Fruit fly (Drosophila melanogaster) whole organism, embryonic: ENCODE data around the gene Pxn.

Experiments used
- Abd-B ChIP-seq: fragments of 200-800 bp; sonication (Bioruptor generic); optimal IDR thresholded peaks from 2 replicates; lab custom pipeline; 2018; ENCODE audit warnings: missing biosample characterization, mild to moderate bottlenecking, missing genetic modification characterization, moderate library complexity
- Ada2b ChIP-seq: fragments of 200-800 bp; sonication (Bioruptor generic); IDR thresholded peaks from 2 replicates; pipeline ENCODE4 v1.3.6; 2022; ENCODE audit warnings: missing biosample characterization, missing genetic modification characterization
- Atf-2 ChIP-seq: fragments of 200-800 bp; sonication (Bioruptor generic); optimal IDR thresholded peaks from 2 replicates; lab custom pipeline; 2016; ENCODE audit warnings: missing biosample characterization, missing genetic modification characterization
- C15 ChIP-seq: fragments of 200-800 bp; sonication (Bioruptor generic); IDR thresholded peaks from 3 replicates; pipeline ENCODE4 v1.3.6; 2022; ENCODE audit warnings: missing biosample characterization, missing genetic modification characterization
- CG11695 ChIP-seq: fragments of 200-800 bp; sonication (Bioruptor generic); IDR thresholded peaks from 3 replicates; pipeline ENCODE4 v1.3.6; 2022; ENCODE audit warnings: missing biosample characterization, missing genetic modification characterization
- CG13287 ChIP-seq: fragments of 200-800 bp; sonication (Bioruptor generic); IDR thresholded peaks from 2 replicates; pipeline ENCODE4 v1.3.6; 2022; ENCODE audit warnings: missing biosample characterization, missing genetic modification characterization; ENCODE audit not compliant: partially characterized antibody
- CG13894 ChIP-seq: fragments of 200-800 bp; sonication (Bioruptor generic); optimal IDR thresholded peaks from 3 replicates; lab custom pipeline; 2018; ENCODE audit warnings: missing biosample characterization, mild to moderate bottlenecking, missing genetic modification characterization, moderate library complexity
- CG14014 ChIP-seq: fragments of 200-800 bp; sonication (Bioruptor generic); IDR thresholded peaks from 2 replicates; pipeline ENCODE4 v1.3.6; 2022; ENCODE audit warnings: missing biosample characterization, missing genetic modification characterization
- CG15514 ChIP-seq: fragments of 200-800 bp; sonication (Bioruptor generic); optimal IDR thresholded peaks from 3 replicates; lab custom pipeline; 2017; ENCODE audit warnings: missing biosample characterization, missing genetic modification characterization, mild to moderate bottlenecking, moderate library complexity, missing genetic modification reagents
- CG1602 ChIP-seq: fragments of 200-800 bp; sonication (Bioruptor generic); optimal IDR thresholded peaks from 3 replicates; lab custom pipeline; 2016; ENCODE audit warnings: missing biosample characterization, missing genetic modification characterization
- CG17361 ChIP-seq: fragments of 200-800 bp; sonication (Bioruptor generic); IDR thresholded peaks from 3 replicates; pipeline ENCODE4 v1.3.6; 2022; ENCODE audit warnings: missing biosample characterization, missing genetic modification characterization
- CG17829 ChIP-seq: fragments of 200-800 bp; optimal IDR thresholded peaks from 2 replicates; lab custom pipeline; 2019; ENCODE audit warnings: missing biosample characterization, mild to moderate bottlenecking, missing genetic modification characterization, moderate library complexity
- CG18262 ChIP-seq: fragments of 200-800 bp; optimal IDR thresholded peaks from 3 replicates; lab custom pipeline; 2019; ENCODE audit warnings: missing biosample characterization, mild to moderate bottlenecking, missing genetic modification characterization, moderate library complexity
- CG18599 ChIP-seq: fragments of 200-800 bp; sonication (Bioruptor generic); optimal IDR thresholded peaks from 3 replicates; lab custom pipeline; 2017; ENCODE audit warnings: missing biosample characterization, missing genetic modification characterization, mild to moderate bottlenecking, moderate library complexity, missing genetic modification reagents
- CG34422 ChIP-seq: fragments of 200-800 bp; sonication (Bioruptor generic); IDR thresholded peaks from 3 replicates; pipeline ENCODE4 v1.3.6; 2022; ENCODE audit warnings: missing biosample characterization, missing genetic modification characterization
- CG6272 ChIP-seq: fragments of 200-800 bp; sonication (Bioruptor generic); IDR thresholded peaks from 2 replicates; pipeline ENCODE4 v1.3.6; 2022; ENCODE audit warnings: missing biosample characterization, missing genetic modification characterization
- CG8388 ChIP-seq: fragments of 200-800 bp; sonication (Bioruptor generic); optimal IDR thresholded peaks from 2 replicates; lab custom pipeline; 2019; ENCODE audit warnings: missing biosample characterization, mild to moderate bottlenecking, missing genetic modification characterization, moderate library complexity
- MBD-R2 ChIP-seq: fragments of 200-800 bp; sonication (Bioruptor generic); IDR thresholded peaks from 2 replicates; pipeline ENCODE4 v1.3.6; 2022; ENCODE audit warnings: missing biosample characterization, missing genetic modification characterization
- Rfx ChIP-seq: fragments of 200-800 bp; sonication (Bioruptor generic); IDR thresholded peaks from 2 replicates; pipeline ENCODE4 v1.3.6; 2022; ENCODE audit warnings: missing biosample characterization, missing genetic modification characterization
- Six4 ChIP-seq: fragments of 200-800 bp; sonication (Bioruptor generic); optimal IDR thresholded peaks from 2 replicates; lab custom pipeline; 2016; ENCODE audit warnings: missing biosample characterization, missing genetic modification characterization
- Stat92E ChIP-seq, 3 experiments: fragments of >200 bp in 2 of 3; fragments of 200-800 bp in 1 of 3; sonication (Bioruptor generic) in 1 of 3; optimal IDR thresholded peaks; 2 replicates each; lab custom pipeline; 2017 to 2019; ENCODE audit warnings: missing biosample characterization in 3 of 3, missing genetic modification characterization in 3 of 3, mild to moderate bottlenecking in 1 of 3, moderate library complexity in 1 of 3
- Xbp1 ChIP-seq: fragments of 200-800 bp; sonication (Bioruptor generic); optimal IDR thresholded peaks from 3 replicates; lab custom pipeline; 2016; ENCODE audit warnings: missing biosample characterization, mild to moderate bottlenecking, missing genetic modification characterization
- ap ChIP-seq: fragments of 200-800 bp; sonication (Bioruptor generic); IDR thresholded peaks from 2 replicates; pipeline ENCODE4 v1.3.6; 2022; ENCODE audit warnings: missing biosample characterization, missing genetic modification characterization
- ara ChIP-seq: fragments of 200-800 bp; sonication (Bioruptor generic); IDR thresholded peaks from 2 replicates; pipeline ENCODE4 v1.3.6; 2022; ENCODE audit warnings: missing biosample characterization, missing genetic modification characterization
- bsh ChIP-seq, 2 experiments: fragments of 200-800 bp; sonication (Bioruptor generic); optimal IDR thresholded peaks; 2 replicates each; lab custom pipeline; 2017 to 2018; ENCODE audit warnings: mild to moderate bottlenecking in 2 of 2, missing biosample characterization in 2 of 2, missing genetic modification characterization in 2 of 2, moderate library complexity in 1 of 2
- cato ChIP-seq: fragments of 200-800 bp; sonication (Bioruptor generic); optimal IDR thresholded peaks from 2 replicates; lab custom pipeline; 2016; ENCODE audit warnings: missing biosample characterization, missing genetic modification characterization, borderline replicate concordance
- chn ChIP-seq: fragments of 200-800 bp; sonication (Bioruptor generic); optimal IDR thresholded peaks from 2 replicates; lab custom pipeline; 2016; ENCODE audit warnings: missing biosample characterization, missing genetic modification characterization
- esg ChIP-seq: fragments of 200-800 bp; sonication (Bioruptor generic); conservative IDR thresholded peaks from 2 replicates; pipeline ENCODE4 v1.3.6; 2022; ENCODE audit warnings: missing biosample characterization, missing genetic modification characterization
- ewg ChIP-seq: fragments of 200-800 bp; sonication (Bioruptor generic); optimal IDR thresholded peaks from 3 replicates; lab custom pipeline; 2017; ENCODE audit warnings: mild to moderate bottlenecking, missing biosample characterization, missing genetic modification reagents, missing genetic modification characterization
- fd3F ChIP-seq: fragments of 200-800 bp; sonication (Bioruptor generic); optimal IDR thresholded peaks from 2 replicates; lab custom pipeline; 2018; ENCODE audit warnings: missing biosample characterization, mild to moderate bottlenecking, missing genetic modification characterization, moderate library complexity
- gfzf ChIP-seq: fragments of 200-800 bp; sonication (Bioruptor generic); optimal IDR thresholded peaks from 2 replicates; lab custom pipeline; 2016; ENCODE audit warnings: missing biosample characterization, mild to moderate bottlenecking, missing genetic modification characterization, moderate library complexity
- ind ChIP-seq: fragments of 200-800 bp; sonication (Bioruptor generic); optimal IDR thresholded peaks from 3 replicates; lab custom pipeline; 2016; ENCODE audit warnings: missing biosample characterization, missing genetic modification characterization
- jigr1 ChIP-seq: fragments of 200-800 bp; sonication (Bioruptor generic); IDR thresholded peaks from 3 replicates; pipeline ENCODE4 v1.3.6; 2022; ENCODE audit warnings: missing biosample characterization, missing genetic modification characterization
- jumu ChIP-seq: fragments of 200-800 bp; sonication (Bioruptor generic); optimal IDR thresholded peaks from 3 replicates; lab custom pipeline; 2016; ENCODE audit warnings: missing biosample characterization, missing genetic modification characterization
- nmo ChIP-seq: fragments of 200-800 bp; sonication (Bioruptor generic); optimal IDR thresholded peaks from 2 replicates; lab custom pipeline; 2018; ENCODE audit warnings: missing biosample characterization, mild to moderate bottlenecking, missing genetic modification characterization, moderate library complexity
- pan ChIP-seq, 4 experiments: fragments of >200 bp in 3 of 4; fragments of 200-800 bp in 1 of 4; sonication (Bioruptor generic) in 1 of 4; optimal IDR thresholded peaks in 3 of 4; IDR thresholded peaks in 1 of 4; 2 replicates each; pipeline versions ENCODE4 v1.3.6 to Lab custom; 2017 to 2022; ENCODE audit warnings: missing biosample characterization in 2 of 4, missing genetic modification characterization in 2 of 4, mixed read lengths in 1 of 4
- phol ChIP-seq: fragments of 200-800 bp; sonication (Bioruptor generic); optimal IDR thresholded peaks from 3 replicates; lab custom pipeline; 2018; ENCODE audit warnings: missing biosample characterization, mild to moderate bottlenecking, missing genetic modification characterization, moderate library complexity
- pita ChIP-seq: fragments of 200-800 bp; sonication (Bioruptor generic); optimal IDR thresholded peaks from 2 replicates; lab custom pipeline; 2017; ENCODE audit warnings: missing biosample characterization, mild to moderate bottlenecking, missing genetic modification characterization
- prd ChIP-seq, 3 experiments: fragments of >200 bp in 2 of 3; fragments of 200-800 bp in 1 of 3; sonication (Bioruptor generic) in 1 of 3; optimal IDR thresholded peaks in 2 of 3; IDR thresholded peaks in 1 of 3; 2 replicates in 2 of 3; 3 replicates in 1 of 3; pipeline versions ENCODE4 v1.3.6 to Lab custom; 2017 to 2022; ENCODE audit warnings: missing biosample characterization in 1 of 3, missing genetic modification characterization in 1 of 3
- pum ChIP-seq: fragments of 200-800 bp; sonication (Bioruptor generic); optimal IDR thresholded peaks from 2 replicates; lab custom pipeline; 2016; ENCODE audit warnings: missing biosample characterization, missing genetic modification characterization
- row ChIP-seq: fragments of 200-800 bp; sonication (Bioruptor generic); IDR thresholded peaks from 3 replicates; pipeline ENCODE4 v1.3.6; 2022; ENCODE audit warnings: missing biosample characterization, missing genetic modification characterization
- sd ChIP-seq: fragments of 200-800 bp; sonication (Bioruptor generic); optimal IDR thresholded peaks from 3 replicates; lab custom pipeline; 2018; ENCODE audit warnings: missing biosample characterization, mild to moderate bottlenecking, missing genetic modification characterization, moderate library complexity
- slbo ChIP-seq: fragments of 200-800 bp; sonication (Bioruptor generic); IDR thresholded peaks from 2 replicates; pipeline ENCODE4 v1.3.6; 2022; ENCODE audit warnings: missing biosample characterization, missing genetic modification characterization
- sr ChIP-seq: fragments of 200-800 bp; sonication (Bioruptor generic); IDR thresholded peaks from 3 replicates; pipeline ENCODE4 v1.3.6; 2022; ENCODE audit warnings: missing biosample characterization, missing genetic modification characterization
- stc ChIP-seq: fragments of 200-800 bp; sonication (Bioruptor generic); IDR thresholded peaks from 2 replicates; pipeline ENCODE4 v1.3.6; 2022; ENCODE audit warnings: missing biosample characterization, missing genetic modification characterization
- stwl ChIP-seq: fragments of 200-800 bp; sonication (Bioruptor generic); optimal IDR thresholded peaks from 3 replicates; lab custom pipeline; 2018; ENCODE audit warnings: missing biosample characterization, mild to moderate bottlenecking, missing genetic modification characterization, moderate library complexity
- wdn ChIP-seq: fragments of 200-800 bp; sonication (Bioruptor generic); IDR thresholded peaks from 2 replicates; pipeline ENCODE4 v1.3.6; 2022; ENCODE audit warnings: missing biosample characterization, missing genetic modification characterization
- zen ChIP-seq: fragments of 200-800 bp; sonication (Bioruptor generic); optimal IDR thresholded peaks from 3 replicates; lab custom pipeline; 2018; ENCODE audit warnings: missing biosample characterization, mild to moderate bottlenecking, missing genetic modification characterization, moderate library complexity

Pxn gene

dm6 chr3L:2651800-2652199, 21.9 kb upstream of the Pxn start, which contains the start of the genes ProRS-m, CG42304 and Snup (continued):
- TF ChIP-seq gfzf (peak; percentile 56), jigr1 (0 out of 3 replicates have a peak, but pooled peaks have one; percentile 53), bsh (GFP tag; optimal IDR thresholded peaks at IDR 0.05; lab: Kevin White, UChicago) (no peak), CG8388 (GFP tag; lab: Kevin White, UChicago) (peak; percentile 61), cato (GFP tag; lab: Kevin White, UChicago) (peak; percentile 14), Rfx (peak; percentile 47; the same call in 1 of the 2 replicates), CG17829 (tag; lab: Kevin White, UChicago) (peak; percentile 75), CG14014 (GFP tag; lab: Robert Waterston, UW) (0 out of 2 replicates have a peak, but pooled peaks have one; percentile 32), Stat92E (GFP tag; optimal IDR thresholded peaks at IDR 0.05; lab: Kevin White, UChicago) (peak in 1 of 3 experiments; percentile 18), C15 (GFP tag; lab: Robert Waterston, UW) (0 out of 3 replicates have a peak, but pooled peaks have one; percentile 24), nmo (GFP tag; lab: Kevin White, UChicago) (peak; percentile 76), stc (GFP tag; lab: Robert Waterston, UW) (peak; percentile 67), CG18262 (tag; lab: Kevin White, UChicago) (peak; percentile 80), pan (optimal IDR thresholded peaks at IDR 0.05; lab: Kevin White, UChicago) (no peak), pan (GFP tag; optimal IDR thresholded peaks at IDR 0.05 in 1 of 2, IDR thresholded peaks at IDR 0.05 in 1 of 2) (peak in 1 of 2 experiments; percentile 82), CG18599 (GFP tag; lab: Kevin White, UChicago) (peak; percentile 44), Ada2b (peak; percentile 30; the same call in 1 of the 2 replicates), Abd-B (GFP tag; lab: Kevin White, UChicago) (peak; percentile 60), CG11695 (GFP tag; lab: Robert Waterston, UW) (peak; percentile 50; the same call in 1 of the 3 replicates), ara (GFP tag; lab: Robert Waterston, UW) (peak; percentile 73), stwl (tag; lab: Kevin White, UChicago) (peak; percentile 92), jumu (GFP tag; lab: Kevin White, UChicago) (no peak), CG13287 (GFP tag; lab: Robert Waterston, UW) (peak; percentile 62), ap (GFP tag; lab: Robert Waterston, UW) (peak; percentile 52; the same call in 1 of the 2 replicates), CG6272 (peak; percentile 56; the same call in 1 of the 2 replicates), pum (GFP tag; lab: Kevin White, UChicago) (no peak), CG13894 (tag; lab: Kevin White, UChicago) (no peak), ind (GFP tag; lab: Kevin White, UChicago) (peak; percentile 33), MBD-R2 (GFP tag; lab: Robert Waterston, UW) (peak; percentile 71), CG1602 (GFP tag; lab: Kevin White, UChicago) (peak; percentile 25), chn (GFP tag; lab: Kevin White, UChicago) (no peak), ewg (GFP tag; lab: Kevin White, UChicago) (peak; percentile 29), sr (GFP tag; lab: Robert Waterston, UW) (no peak), Xbp1 (peak; percentile 36), fd3F (GFP tag; lab: Kevin White, UChicago) (peak; percentile 26), zen (tag; lab: Kevin White, UChicago) (peak; percentile 66), slbo (peak; percentile 83), CG34422 (GFP tag; lab: Robert Waterston, UW) (peak; percentile 74), CG17361 (GFP tag; lab: Robert Waterston, UW) (no peak; the same call in 2 of the 3 replicates), phol (tag; lab: Kevin White, UChicago) (peak; percentile 88), esg (peak; percentile 65), sd (tag; lab: Kevin White, UChicago) (peak; percentile 90), CG15514 (peak; percentile 15), prd (optimal IDR thresholded peaks at IDR 0.05; lab: Kevin White, UChicago) (no peak), prd (GFP tag; IDR thresholded peaks at IDR 0.05; lab: Robert Waterston, UW) (peak; percentile 82), pita (GFP tag; lab: Kevin White, UChicago) (no peak), Six4 (no peak), wdn (GFP tag; lab: Robert Waterston, UW) (0 out of 2 replicates have a peak, but pooled peaks have one; percentile 36), Atf-2 (GFP tag; lab: Kevin White, UChicago) (no peak), row (GFP tag; lab: Robert Waterston, UW) (peak; percentile 94)
